Fruit fly (Drosophila melanogaster): Measurements from ENCODE around the gene Akh.

Akh gene

dm6 chr3L:4108844-4109494, 32.3 kb upstream of the Akh start:
- peak; percentile 71 for TF ChIP-seq sim (GFP tag; IDR thresholded peaks at IDR 0.05)
- TF ChIP-seq prd (optimal IDR thresholded peaks at IDR 0.05) = no peak
- peak; percentile 71 for TF ChIP-seq prd (GFP tag; IDR thresholded peaks at IDR 0.05)
- TF ChIP-seq CG6813 (GFP tag; optimal IDR thresholded peaks at IDR 0.05) = peak; percentile 45
- peak; percentile 32 for TF ChIP-seq CG31365 (tag; optimal IDR thresholded peaks at IDR 0.05)
- peak; percentile 41; the same call in 1 of the 2 replicates for TF ChIP-seq CG32767 (GFP tag; IDR thresholded peaks at IDR 0.05)
- peak; percentile 89 for TF ChIP-seq row (GFP tag; IDR thresholded peaks at IDR 0.05)
- TF ChIP-seq Hr51 (GFP tag; optimal IDR thresholded peaks at IDR 0.05) = peak; percentile 51 to 82
- TF ChIP-seq CG7963 (GFP tag; IDR thresholded peaks at IDR 0.05; ENCODE audit: partially characterized antibody) = no peak
- peak; percentile 48 for TF ChIP-seq Nf-YC (tag; optimal IDR thresholded peaks at IDR 0.05)
- peak; percentile 57; the same call in 1 of the 2 replicates for TF ChIP-seq CG6689 (GFP tag; IDR thresholded peaks at IDR 0.05)
- TF ChIP-seq CG11456 (GFP tag; IDR thresholded peaks at IDR 0.05) = peak; percentile 39; the same call in 1 of the 3 replicates
- peak; percentile 46 for TF ChIP-seq Aef1 (GFP tag; IDR thresholded peaks at IDR 0.05)
- peak; percentile 70 for TF ChIP-seq NK7.1 (GFP tag; optimal IDR thresholded peaks at IDR 0.05)
- peak; percentile 92 for TF ChIP-seq Adf1 (GFP tag; IDR thresholded peaks at IDR 0.05)
- TF ChIP-seq ac (GFP tag; optimal IDR thresholded peaks at IDR 0.05) = peak; percentile 16
- peak; percentile 40 for TF ChIP-seq Deaf1 (tag; optimal IDR thresholded peaks at IDR 0.05)
- peak; percentile 42; the same call in 1 of the 2 replicates for TF ChIP-seq esg (GFP tag; conservative IDR thresholded peaks at IDR 0.05)
- TF ChIP-seq sd (tag; optimal IDR thresholded peaks at IDR 0.05) = peak; percentile 81
- TF ChIP-seq CG11093 (GFP tag; IDR thresholded peaks at IDR 0.05) = peak; percentile 68; the same call in 1 of the 3 replicates
- no peak for TF ChIP-seq CG15479 (GFP tag; optimal IDR thresholded peaks at IDR 0.05)
- peak; percentile 74 for TF ChIP-seq pb (GFP tag; optimal IDR thresholded peaks at IDR 0.05)
- peak; percentile 56 for TF ChIP-seq CG13624 (GFP tag; optimal IDR thresholded peaks at IDR 0.05)
- peak; percentile 20; the same call in 1 of the 2 replicates for TF ChIP-seq NFAT (GFP tag; IDR thresholded peaks at IDR 0.05)
- TF ChIP-seq CG10274 (GFP tag; optimal IDR thresholded peaks at IDR 0.05) = peak; percentile 69
- TF ChIP-seq klu (GFP tag; IDR thresholded peaks at IDR 0.05) = 0 out of 2 replicates have a peak, but pooled peaks have one; percentile 12
- TF ChIP-seq disco-r (GFP tag; optimal IDR thresholded peaks at IDR 0.05) = no peak
- peak; percentile 58; the same call in 1 of the 2 replicates for TF ChIP-seq CG9932 (GFP tag; IDR thresholded peaks at IDR 0.05)
- TF ChIP-seq CG31224 (GFP tag; IDR thresholded peaks at IDR 0.05) = no peak
- TF ChIP-seq oc (tag; optimal IDR thresholded peaks at IDR 0.05) = peak; percentile 41
- peak; percentile 46 for TF ChIP-seq CG9817 (tag; optimal IDR thresholded peaks at IDR 0.05)
- TF ChIP-seq NfI (GFP tag; optimal IDR thresholded peaks at IDR 0.05) = peak; percentile 54
- no peak for TF ChIP-seq vfl (GFP tag; optimal IDR thresholded peaks at IDR 0.05)
- peak; percentile 71 for TF ChIP-seq CG15601 (tag; optimal IDR thresholded peaks at IDR 0.05)
- peak; percentile 63 for TF ChIP-seq Antp (GFP tag; optimal IDR thresholded peaks at IDR 0.05)
- peak; percentile 55; the same call in 1 of the 2 replicates for TF ChIP-seq CG32772 (GFP tag; IDR thresholded peaks at IDR 0.05)
- TF ChIP-seq BtbVII (GFP tag; optimal IDR thresholded peaks at IDR 0.05) = peak; percentile 78
- TF ChIP-seq p53 (GFP tag; optimal IDR thresholded peaks at IDR 0.05) = no peak
- TF ChIP-seq CG10979 (tag; optimal IDR thresholded peaks at IDR 0.05) = peak; percentile 84
- peak; percentile 21 for TF ChIP-seq Bdp1 (GFP tag; optimal IDR thresholded peaks at IDR 0.05)
- no peak for TF ChIP-seq Dfd (GFP tag; optimal IDR thresholded peaks at IDR 0.05)
- TF ChIP-seq ttk (GFP tag; IDR thresholded peaks at IDR 0.05) = peak; percentile 53
- TF ChIP-seq dmrt11E (tag; optimal IDR thresholded peaks at IDR 0.05) = peak; percentile 75
- peak; percentile 5 for TF ChIP-seq CG6854 (GFP tag; optimal IDR thresholded peaks at IDR 0.05)
- peak; percentile 82 for TF ChIP-seq gem (tag; optimal IDR thresholded peaks at IDR 0.05)
- TF ChIP-seq CG18599 (GFP tag; optimal IDR thresholded peaks at IDR 0.05) = peak; percentile 74
- no peak for TF ChIP-seq CG11085 (GFP tag; IDR thresholded peaks at IDR 0.05)
- peak; percentile 51 for TF ChIP-seq CG15514 (GFP tag; optimal IDR thresholded peaks at IDR 0.05)
- TF ChIP-seq CG4617 (GFP tag; optimal IDR thresholded peaks at IDR 0.05; ENCODE audit: borderline replicate concordance) = peak; percentile 0

All from whole organism, embryonic.